Worm (Caenorhabditis elegans) whole organism, L2 larva: ENCODE results near the gene D1046.4.

Source experiments
- ama-1 ChIP-seq: fragments of 150-350 bp; optimal IDR thresholded peaks from 2 replicates; lab custom pipeline; 2018; ENCODE audit warnings: inconsistent platforms
- ceh-82 ChIP-seq: fragments of 150-350 bp; optimal IDR thresholded peaks from 2 replicates; lab custom pipeline; 2014; ENCODE audit warnings: missing biosample characterization, missing genetic modification characterization
- nhr-11 ChIP-seq: fragments of 150-350 bp; optimal IDR thresholded peaks from 2 replicates; lab custom pipeline; 2014; ENCODE audit warnings: missing biosample characterization, missing genetic modification characterization
- unc-39 ChIP-seq: fragments of 150-350 bp; optimal IDR thresholded peaks from 2 replicates; lab custom pipeline; 2014; ENCODE audit warnings: missing biosample characterization, missing genetic modification characterization
- zag-1 ChIP-seq: fragments of 150-350 bp; optimal IDR thresholded peaks from 2 replicates; lab custom pipeline; 2014; ENCODE audit warnings: missing biosample characterization, missing genetic modification characterization

DNA sequence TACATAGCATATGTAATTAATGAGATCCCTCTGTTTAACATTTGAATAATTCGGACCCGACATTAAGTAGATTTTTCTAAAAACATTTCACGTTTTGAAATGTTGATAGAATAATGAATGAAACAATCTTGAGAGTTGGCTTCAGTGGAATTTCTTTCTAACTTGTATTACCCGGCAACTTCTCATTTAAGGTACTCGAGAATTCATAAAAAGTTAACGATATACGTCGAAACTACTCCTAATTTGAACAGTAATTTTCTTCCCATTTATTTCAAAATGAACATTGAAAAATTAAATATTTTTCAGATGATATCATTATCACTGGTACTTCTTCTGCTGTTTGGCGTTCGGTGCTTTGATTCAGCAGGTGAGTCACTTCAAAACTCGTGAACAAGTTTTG lies 26.9 kb upstream of the D1046.4 start, which contains the start of gene C27B7.7:
- no peak for TF ChIP-seq unc-39 (tag; lab: Kevin White, UChicago)
- no peak for TF ChIP-seq nhr-11 (tag; lab: Kevin White, UChicago)
- TF ChIP-seq zag-1 (tag; lab: Kevin White, UChicago): no peak
- TF ChIP-seq ama-1 (lab: Kevin White, UChicago): no peak
- no peak for TF ChIP-seq ceh-82 (tag; lab: Kevin White, UChicago)
